Worm (Caenorhabditis elegans) whole organism, L3 larva: ENCODE measurements around the gene C08B6.11.

Experiments used
- R02D3.7 ChIP-seq: fragments of 150-350 bp; optimal IDR thresholded peaks from 2 replicates; lab custom pipeline; 2014; ENCODE audit warnings: missing biosample characterization, missing genetic modification characterization
- ceh-16 ChIP-seq: sonication (generic microtip); optimal IDR thresholded peaks from 2 replicates; lab custom pipeline; 2017; ENCODE audit warnings: missing biosample characterization, missing genetic modification characterization
- ceh-82 ChIP-seq: fragments of 150-350 bp; optimal IDR thresholded peaks from 2 replicates; lab custom pipeline; 2014; ENCODE audit warnings: missing biosample characterization, missing genetic modification characterization
- ceh-9 ChIP-seq: sonication (generic microtip); optimal IDR thresholded peaks from 2 replicates; lab custom pipeline; 2018; ENCODE audit warnings: missing biosample characterization, missing genetic modification characterization
- egl-5 ChIP-seq: fragments of 150-350 bp; optimal IDR thresholded peaks from 2 replicates; lab custom pipeline; 2017; ENCODE audit warnings: missing biosample characterization, missing genetic modification reagents, missing genetic modification characterization, inconsistent platforms
- fkh-2 ChIP-seq: fragments of 150-350 bp; optimal IDR thresholded peaks from 2 replicates; lab custom pipeline; 2014; ENCODE audit warnings: missing biosample characterization, missing genetic modification reagents, missing genetic modification characterization
- jun-1 ChIP-seq: fragments of 150-350 bp; optimal IDR thresholded peaks from 2 replicates; lab custom pipeline; 2014; ENCODE audit warnings: missing biosample characterization, missing genetic modification reagents, missing genetic modification characterization
- lin-15B ChIP-seq: fragments of 150-350 bp; optimal IDR thresholded peaks from 2 replicates; lab custom pipeline; 2014; ENCODE audit warnings: missing biosample characterization, missing genetic modification characterization
- pha-4 ChIP-seq: fragments of 150-350 bp; optimal IDR thresholded peaks from 2 replicates; lab custom pipeline; 2014; ENCODE audit warnings: missing biosample characterization, missing genetic modification reagents, missing genetic modification characterization
- pqm-1 ChIP-seq: fragments of 150-350 bp; optimal IDR thresholded peaks from 2 replicates; lab custom pipeline; 2017; ENCODE audit warnings: missing biosample characterization, missing genetic modification characterization, inconsistent platforms

The C08B6.11 gene

DNA sequence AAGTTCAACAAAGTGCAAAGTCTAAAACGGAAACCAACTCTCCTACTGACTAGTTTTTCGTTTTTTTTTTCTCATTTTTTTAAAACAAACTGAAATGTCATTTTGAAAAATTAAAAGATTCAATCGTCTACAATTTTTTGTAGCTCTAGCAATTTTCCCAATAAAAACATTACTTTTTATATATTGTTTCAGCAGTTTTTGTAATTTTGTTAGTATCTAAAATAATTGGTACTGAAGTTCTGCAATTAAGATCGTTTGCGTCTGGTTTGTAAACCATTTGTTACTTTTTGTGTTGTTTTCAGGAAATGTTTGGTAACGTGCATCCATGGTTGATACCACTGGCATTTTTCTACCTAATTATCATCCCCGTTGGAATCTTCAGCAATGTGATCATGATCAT lies 51.1 kb downstream of the C08B6.11 start, which contains the start of gene srsx-30:
srsx-30 (plus strand) TSS at position 301 of the 400 bp plus-strand sequence.
- no peak for TF ChIP-seq ceh-82 (tag; lab: Kevin White, UChicago)
- no peak for TF ChIP-seq pha-4 (tag; lab: Kevin White, UChicago)
- no peak for TF ChIP-seq ceh-16
- no peak for TF ChIP-seq R02D3.7 (tag; lab: Kevin White, UChicago)
- TF ChIP-seq fkh-2: no peak
- no peak for TF ChIP-seq ceh-9
- no peak for TF ChIP-seq pqm-1 (tag; lab: Kevin White, UChicago)
- no peak for TF ChIP-seq jun-1
- no peak for TF ChIP-seq lin-15B (tag; lab: Kevin White, UChicago)
- no peak for TF ChIP-seq egl-5 (tag; lab: Kevin White, UChicago)
